Worm (Caenorhabditis elegans) whole organism, young adult: Measurements from ENCODE around the gene W04G3.10.

Experiments
- F23B12.7 ChIP-seq: sonication (generic microtip); optimal IDR thresholded peaks from 2 replicates; lab custom pipeline; 2017; ENCODE audit warnings: missing genetic modification characterization, mild to moderate bottlenecking, missing compliant biosample characterization, antibody characterized with exemption, moderate library complexity; ENCODE audit not compliant: insufficient read depth
- F37B4.10 ChIP-seq: fragments of 200-800 bp; sonication (Bioruptor generic); IDR thresholded peaks from 2 replicates; pipeline ENCODE4 v1.3.6; 2022; ENCODE audit warnings: missing genetic modification characterization, missing compliant biosample characterization
- F49E8.2 ChIP-seq: sonication (generic microtip); optimal IDR thresholded peaks from 3 replicates; lab custom pipeline; 2017; ENCODE audit warnings: missing genetic modification characterization, mild to moderate bottlenecking, missing compliant biosample characterization, antibody characterized with exemption, moderate library complexity; ENCODE audit not compliant: insufficient read depth
- F52B5.7 ChIP-seq: sonication (generic microtip); optimal IDR thresholded peaks from 2 replicates; lab custom pipeline; 2016; ENCODE audit warnings: mild to moderate bottlenecking, missing genetic modification characterization, missing compliant biosample characterization
- K12H6.12 ChIP-seq: fragments of 200-800 bp; sonication (Bioruptor generic); optimal IDR thresholded peaks from 2 replicates; lab custom pipeline; 2018; ENCODE audit warnings: mild to moderate bottlenecking, missing genetic modification characterization, missing compliant biosample characterization
- T07F8.4 ChIP-seq: sonication (generic microtip); optimal IDR thresholded peaks from 2 replicates; lab custom pipeline; 2016; ENCODE audit warnings: mild to moderate bottlenecking, missing genetic modification characterization, moderate library complexity, missing compliant biosample characterization
- T26A5.8 ChIP-seq: sonication (generic microtip); optimal IDR thresholded peaks from 2 replicates; lab custom pipeline; 2016; ENCODE audit warnings: missing genetic modification characterization, missing compliant biosample characterization
- Y56A3A.18 ChIP-seq: fragments of 200-800 bp; sonication (Bioruptor generic); IDR thresholded peaks from 2 replicates; pipeline ENCODE4 v1.3.6; 2022; ENCODE audit warnings: missing genetic modification reagents, missing genetic modification characterization, missing compliant biosample characterization
- Y67H2A.10 ChIP-seq: fragments of 200-800 bp; sonication (Bioruptor generic); conservative IDR thresholded peaks from 2 replicates; pipeline ENCODE4 v1.3.6; 2022; ENCODE audit warnings: missing genetic modification reagents, missing genetic modification characterization, missing compliant biosample characterization
- ZK185.1 ChIP-seq: sonication (generic microtip); optimal IDR thresholded peaks from 2 replicates; lab custom pipeline; 2016; ENCODE audit warnings: mild to moderate bottlenecking, missing genetic modification characterization, missing compliant biosample characterization; ENCODE audit not compliant: poor library complexity, severe bottlenecking
- athp-1 ChIP-seq: sonication (generic microtip); optimal IDR thresholded peaks from 2 replicates; lab custom pipeline; 2017; ENCODE audit warnings: mild to moderate bottlenecking, missing genetic modification characterization, missing compliant biosample characterization
- attf-3 ChIP-seq: fragments of 200-800 bp; sonication (Bioruptor generic); conservative IDR thresholded peaks from 2 replicates; pipeline ENCODE4 v1.3.6; 2022; ENCODE audit warnings: missing genetic modification reagents, missing genetic modification characterization, missing compliant biosample characterization
- ccch-3 ChIP-seq: fragments of 200-800 bp; sonication (Bioruptor generic); optimal IDR thresholded peaks from 2 replicates; lab custom pipeline; 2018; ENCODE audit warnings: mild to moderate bottlenecking, missing genetic modification characterization, missing compliant biosample characterization
- ceh-40 ChIP-seq: fragments of 200-800 bp; sonication (Bioruptor generic); IDR thresholded peaks from 2 replicates; pipeline ENCODE4 v1.3.6; 2022; ENCODE audit warnings: missing genetic modification characterization, missing compliant biosample characterization
- ceh-91 ChIP-seq: fragments of 200-800 bp; sonication (Bioruptor generic); IDR thresholded peaks from 2 replicates; pipeline ENCODE4 v1.3.6; 2022; ENCODE audit warnings: missing genetic modification reagents, missing genetic modification characterization, missing compliant biosample characterization
- gei-17 ChIP-seq: fragments of 200-800 bp; sonication (Bioruptor generic); optimal IDR thresholded peaks from 2 replicates; lab custom pipeline; 2018; ENCODE audit warnings: mild to moderate bottlenecking, missing genetic modification characterization, missing compliant biosample characterization
- hlh-12 ChIP-seq: sonication (generic microtip); optimal IDR thresholded peaks from 2 replicates; lab custom pipeline; 2016; ENCODE audit warnings: missing genetic modification characterization, missing compliant biosample characterization
- hlh-26 ChIP-seq: fragments of 200-800 bp; sonication (Bioruptor generic); conservative IDR thresholded peaks from 2 replicates; pipeline ENCODE4 v1.3.6; 2022; ENCODE audit warnings: missing genetic modification reagents, missing genetic modification characterization, missing compliant biosample characterization
- hmg-20 ChIP-seq: fragments of 200-800 bp; sonication (Bioruptor generic); IDR thresholded peaks from 2 replicates; pipeline ENCODE4 v1.3.6; 2022; ENCODE audit warnings: missing genetic modification reagents, missing genetic modification characterization, missing compliant biosample characterization
- hsf-1 ChIP-seq: fragments of 200-800 bp; sonication (Bioruptor generic); IDR thresholded peaks from 2 replicates; pipeline ENCODE4 v1.3.6; 2022; ENCODE audit warnings: missing genetic modification reagents, missing genetic modification characterization, missing compliant biosample characterization
- lir-1 ChIP-seq: fragments of 200-800 bp; sonication (Bioruptor generic); conservative IDR thresholded peaks from 2 replicates; pipeline ENCODE4 v1.3.6; 2022; ENCODE audit warnings: missing genetic modification reagents, missing genetic modification characterization, missing compliant biosample characterization
- lsy-27 ChIP-seq: sonication (generic microtip); optimal IDR thresholded peaks from 2 replicates; lab custom pipeline; 2017; ENCODE audit warnings: missing genetic modification characterization, mild to moderate bottlenecking, missing compliant biosample characterization, antibody characterized with exemption, missing genotype, borderline replicate concordance; ENCODE audit not compliant: insufficient read depth
- madf-6 ChIP-seq: fragments of 200-800 bp; sonication (Bioruptor generic); IDR thresholded peaks from 2 replicates; pipeline ENCODE4 v1.3.6; 2022; ENCODE audit warnings: missing genetic modification reagents, missing genetic modification characterization, missing compliant biosample characterization
- nhr-179 ChIP-seq: sonication (generic microtip); optimal IDR thresholded peaks from 2 replicates; lab custom pipeline; 2016; ENCODE audit warnings: mild to moderate bottlenecking, missing genetic modification characterization, missing compliant biosample characterization
- nhr-90 ChIP-seq: sonication (generic microtip); optimal IDR thresholded peaks from 2 replicates; lab custom pipeline; 2016; ENCODE audit warnings: missing genotype, mild to moderate bottlenecking, missing genetic modification characterization, missing compliant biosample characterization
- rcor-1 ChIP-seq: fragments of 200-800 bp; sonication (Bioruptor generic); IDR thresholded peaks from 2 replicates; pipeline ENCODE4 v1.3.6; 2022; ENCODE audit warnings: missing genetic modification reagents, missing genetic modification characterization, missing compliant biosample characterization
- rec-8 ChIP-seq, 2 experiments: sonication (generic microtip); optimal IDR thresholded peaks; 2 replicates each; lab custom pipeline; 2016; ENCODE audit warnings: mild to moderate bottlenecking in 2 of 2, missing genetic modification characterization in 2 of 2, missing genetic modification reagents in 2 of 2, missing genotype in 2 of 2, missing biosample characterization in 1 of 2, missing compliant biosample characterization in 1 of 2, moderate library complexity in 1 of 2
- sdz-38 ChIP-seq: sonication (generic microtip); optimal IDR thresholded peaks from 2 replicates; lab custom pipeline; 2016; ENCODE audit warnings: missing genotype, missing genetic modification characterization, missing compliant biosample characterization
- snpc-1.1 ChIP-seq: sonication (generic microtip); optimal IDR thresholded peaks from 2 replicates; lab custom pipeline; 2017; ENCODE audit warnings: missing genetic modification characterization, mild to moderate bottlenecking, missing compliant biosample characterization, antibody characterized with exemption, moderate library complexity, missing genotype, missing genetic modification reagents; ENCODE audit not compliant: insufficient read depth
- snpc-3.4 ChIP-seq: sonication (generic microtip); optimal IDR thresholded peaks from 2 replicates; lab custom pipeline; 2017; ENCODE audit warnings: missing genetic modification characterization, mild to moderate bottlenecking, missing compliant biosample characterization, antibody characterized with exemption, moderate library complexity, missing genotype, missing genetic modification reagents
- xnd-1 ChIP-seq: sonication (generic microtip); optimal IDR thresholded peaks from 2 replicates; lab custom pipeline; 2016; ENCODE audit warnings: missing genotype, missing genetic modification reagents, missing genetic modification characterization, missing compliant biosample characterization
- zfh-2 ChIP-seq: fragments of 200-800 bp; sonication (Bioruptor generic); conservative IDR thresholded peaks from 2 replicates; pipeline ENCODE4 v1.3.6; 2022; ENCODE audit warnings: missing genetic modification reagents, missing genetic modification characterization, missing compliant biosample characterization
- zim-3 ChIP-seq: sonication (generic microtip); optimal IDR thresholded peaks from 2 replicates; lab custom pipeline; 2017; ENCODE audit warnings: mild to moderate bottlenecking, missing genetic modification characterization, moderate library complexity, missing compliant biosample characterization
- ztf-22 ChIP-seq: fragments of 200-800 bp; sonication (Bioruptor generic); optimal IDR thresholded peaks from 2 replicates; lab custom pipeline; 2018; ENCODE audit warnings: mild to moderate bottlenecking, missing genetic modification characterization, moderate library complexity, missing compliant biosample characterization

W04G3.10 gene

ce11 chrX:11072701-11073100, 5.3 kb downstream of the W04G3.10 start:
- TF ChIP-seq Y56A3A.18 (GFP tag; lab: Robert Waterston, UW) = no peak
- TF ChIP-seq gei-17 = no peak
- TF ChIP-seq ceh-40 = no peak
- no peak for TF ChIP-seq F49E8.2 (tag; lab: Kevin White, UChicago)
- TF ChIP-seq zfh-2 = no peak
- no peak for TF ChIP-seq F52B5.7 (tag; lab: Kevin White, UChicago)
- no peak for TF ChIP-seq rec-8 (tag; optimal IDR thresholded peaks at IDR 0.05; lab: Kevin White, UChicago)
- TF ChIP-seq rcor-1 = no peak
- TF ChIP-seq athp-1 (tag; lab: Kevin White, UChicago) = no peak
- TF ChIP-seq hmg-20 (GFP tag; lab: Robert Waterston, UW) = no peak
- no peak for TF ChIP-seq T26A5.8 (tag; lab: Kevin White, UChicago)
- TF ChIP-seq snpc-1.1 = no peak
- TF ChIP-seq, all 124 proteins: peak for 0

ce11 chrX:11068334-11068733, 9.7 kb downstream of the W04G3.10 start, which contains the start of gene apt-9:
TSS of gene apt-9 (plus strand) at chrX:11068527.
- TF ChIP-seq hlh-12 (tag; lab: Kevin White, UChicago) (no peak), K12H6.12 (tag; lab: Kevin White, UChicago) (peak; percentile 20), zim-3 (tag; lab: Kevin White, UChicago) (no peak), attf-3 (GFP tag; lab: Robert Waterston, UW) (no peak), zfh-2 (peak; percentile 59), ZK185.1 (tag; lab: Kevin White, UChicago) (no peak)

- no peak for TF ChIP-seq nhr-179 (tag; lab: Kevin White, UChicago)
- no peak for TF ChIP-seq Y67H2A.10 (GFP tag; lab: Robert Waterston, UW)
- no peak for TF ChIP-seq T07F8.4
- TF ChIP-seq ztf-22 = no peak
- no peak for TF ChIP-seq hlh-26 (GFP tag; lab: Robert Waterston, UW)
- no peak for TF ChIP-seq attf-3 (GFP tag; lab: Robert Waterston, UW)
- TF ChIP-seq sdz-38 = no peak
- TF ChIP-seq madf-6 (GFP tag; lab: Robert Waterston, UW) = no peak
- TF ChIP-seq lsy-27 (tag; lab: Kevin White, UChicago) = no peak
- TF ChIP-seq F49E8.2 (tag; lab: Kevin White, UChicago) = no peak
Measured at ce11 chrX:11067256-11067655, 10.8 kb downstream of the W04G3.10 start.

ce11 chrX:11064799-11065198, 13.3 kb downstream of the W04G3.10 start, which contains the start of gene lpr-4:
TSS of gene lpr-4 (plus strand) at chrX:11065126.
- TF ChIP-seq hsf-1 (no peak), nhr-90 (tag; lab: Kevin White, UChicago) (no peak), F37B4.10 (GFP tag; lab: Robert Waterston, UW) (no peak), T26A5.8 (tag; lab: Kevin White, UChicago) (no peak)

ce11 chrX:11061904-11062303, 16.1 kb downstream of the W04G3.10 start, which contains the start of gene lpr-5:
TSS of gene lpr-5 (plus strand) at chrX:11062123.
- no peak for TF ChIP-seq xnd-1
- no peak for TF ChIP-seq snpc-3.4 (tag; lab: Kevin White, UChicago)
- no peak for TF ChIP-seq lsy-27 (tag; lab: Kevin White, UChicago)
- no peak for TF ChIP-seq F23B12.7 (tag; lab: Kevin White, UChicago)
- no peak for TF ChIP-seq T07F8.4
- TF ChIP-seq lir-1 (GFP tag; lab: Robert Waterston, UW) = no peak
- TF ChIP-seq ceh-91 (GFP tag; lab: Robert Waterston, UW) = no peak
- no peak for TF ChIP-seq Y56A3A.18 (GFP tag; lab: Robert Waterston, UW)
- no peak for TF ChIP-seq snpc-1.1
- TF ChIP-seq zim-3 (tag; lab: Kevin White, UChicago) = no peak
- no peak for TF ChIP-seq ccch-3 (GFP tag; lab: Kevin White, UChicago)
